Worm (Caenorhabditis elegans) whole organism, midembryonic: ENCODE data around the gene F44A2.3.

Source experiments
- T22C8.4 ChIP-seq: fragments of 200-800 bp; sonication (Bioruptor generic); IDR thresholded peaks from 2 replicates; pipeline ENCODE4 v1.3.6; 2022; ENCODE audit warnings: missing genetic modification characterization, missing compliant biosample characterization
- cog-1 ChIP-seq: sonication (generic microtip); optimal IDR thresholded peaks from 2 replicates; lab custom pipeline; 2016; ENCODE audit warnings: missing genetic modification characterization, missing compliant biosample characterization
- klf-2 ChIP-seq: fragments of 200-800 bp; sonication (Bioruptor generic); conservative IDR thresholded peaks from 2 replicates; pipeline ENCODE4 v1.3.6; 2022; ENCODE audit warnings: missing genetic modification reagents, missing genetic modification characterization, missing compliant biosample characterization
- tab-1 ChIP-seq: fragments of 200-800 bp; sonication (Bioruptor generic); IDR thresholded peaks from 2 replicates; pipeline ENCODE4 v1.3.6; 2022; ENCODE audit warnings: missing genetic modification characterization, missing compliant biosample characterization
- ztf-23 ChIP-seq: fragments of 200-800 bp; sonication (Bioruptor generic); IDR thresholded peaks from 2 replicates; pipeline ENCODE4 v1.3.6; 2022; ENCODE audit warnings: missing genetic modification reagents, missing genetic modification characterization, missing compliant biosample characterization
- ztf-29 ChIP-seq: fragments of 200-800 bp; sonication (Bioruptor generic); IDR thresholded peaks from 2 replicates; pipeline ENCODE4 v1.3.6; 2022; ENCODE audit warnings: missing genetic modification reagents, missing genetic modification characterization, missing compliant biosample characterization

ce11 chrV:9328670-9329069 lies 23.5 kb downstream of the F44A2.3 start, which contains the start of gene K07B1.4:
- no peak for TF ChIP-seq ztf-23 (GFP tag; lab: Robert Waterston, UW)
- TF ChIP-seq tab-1 (GFP tag; lab: Robert Waterston, UW): no peak
- no peak for TF ChIP-seq ztf-29
- no peak for TF ChIP-seq T22C8.4 (GFP tag; lab: Robert Waterston, UW)
- no peak for TF ChIP-seq cog-1
- TF ChIP-seq klf-2 (GFP tag; lab: Robert Waterston, UW): no peak
